Worm (Caenorhabditis elegans): Measurements from ENCODE around the gene msp-45.
"Not testable (repeated sequence)": the region's sequence is repeated elsewhere in the genome, so short reads cannot be mapped to it uniquely, and the experiment has no call there.

The msp-45 gene

ce11 chrII:5170932-5171331, 14.0 kb upstream of the msp-45 start, which contains the start of gene srb-1:
srb-1 (minus strand) TSS chrII:5171032.
- TF ChIP-seq pqm-1 (tag; optimal IDR thresholded peaks at IDR 0.05) = no peak
- no peak for TF ChIP-seq snpc-4 (tag; optimal IDR thresholded peaks at IDR 0.05)
- no peak for TF ChIP-seq mml-1 (tag; optimal IDR thresholded peaks at IDR 0.05)
- no peak for TF ChIP-seq egl-27 (tag; optimal IDR thresholded peaks at IDR 0.05)
- no peak for TF ChIP-seq ama-1 (optimal IDR thresholded peaks at IDR 0.05)
- TF ChIP-seq fkh-2 (tag; optimal IDR thresholded peaks at IDR 0.05) = no peak
- no peak for TF ChIP-seq lin-15B (tag; optimal IDR thresholded peaks at IDR 0.05)

- TF ChIP-seq elt-3 (tag; optimal IDR thresholded peaks at IDR 0.05) = no peak
- TF ChIP-seq fos-1 (tag; optimal IDR thresholded peaks at IDR 0.05) = no peak
- no peak for TF ChIP-seq nhr-23 (tag; optimal IDR thresholded peaks at IDR 0.05)
- no peak for TF ChIP-seq ceh-16 (tag; optimal IDR thresholded peaks at IDR 0.05)
- no peak for TF ChIP-seq nfya-1 (tag; optimal IDR thresholded peaks at IDR 0.05; ENCODE audit: insufficient read depth)
- no peak for TF ChIP-seq zag-1 (tag; optimal IDR thresholded peaks at IDR 0.05)
- TF ChIP-seq jun-1 (tag; optimal IDR thresholded peaks at IDR 0.05) = no peak
Measured at ce11 chrII:5166738-5167137, 9.9 kb upstream of the msp-45 start, which contains the start of gene srb-3. srb-3 (minus strand) TSS chrII:5166838.

ce11 chrII:5163283-5163682, 6.4 kb upstream of the msp-45 start, which contains the start of gene srb-5:
srb-5 (minus strand) TSS chrII:5163383.
- TF ChIP-seq lsy-12 (tag; optimal IDR thresholded peaks at IDR 0.05) (no peak), mdl-1 (tag; optimal IDR thresholded peaks at IDR 0.05) (no peak), nfya-1 (tag; optimal IDR thresholded peaks at IDR 0.05; ENCODE audit: insufficient read depth) (no peak), lin-39 (tag; optimal IDR thresholded peaks at IDR 0.05) (no peak), nhr-76 (tag; optimal IDR thresholded peaks at IDR 0.05) (no peak), unc-39 (tag; optimal IDR thresholded peaks at IDR 0.05) (no peak)

- TF ChIP-seq ceh-28 (tag; optimal IDR thresholded peaks at IDR 0.05) = no peak
- TF ChIP-seq zag-1 (tag; optimal IDR thresholded peaks at IDR 0.05) = no peak
- TF ChIP-seq ZK546.5 (tag; optimal IDR thresholded peaks at IDR 0.05) = no peak
- no peak for TF ChIP-seq nhr-25 (tag; optimal IDR thresholded peaks at IDR 0.05)
- no peak for TF ChIP-seq nhr-23 (tag; optimal IDR thresholded peaks at IDR 0.05)
- TF ChIP-seq pha-4 (tag; optimal IDR thresholded peaks at IDR 0.05) = no peak
- no peak for TF ChIP-seq daf-12 (tag; optimal IDR thresholded peaks at IDR 0.05)
- no peak for TF ChIP-seq lin-39 (tag; optimal IDR thresholded peaks at IDR 0.05)
- no peak for TF ChIP-seq jun-1 (tag; optimal IDR thresholded peaks at IDR 0.05)
- TF ChIP-seq fkh-2 (tag; optimal IDR thresholded peaks at IDR 0.05) = no peak
- TF ChIP-seq R02D3.7 (tag; optimal IDR thresholded peaks at IDR 0.05) = no peak
- TF ChIP-seq nhr-12 (tag; optimal IDR thresholded peaks at IDR 0.05) = no peak
- no peak for TF ChIP-seq fos-1 (tag; optimal IDR thresholded peaks at IDR 0.05)
- TF ChIP-seq nhr-77 (tag; optimal IDR thresholded peaks at IDR 0.05) = no peak
- no peak for TF ChIP-seq elt-2 (tag; optimal IDR thresholded peaks at IDR 0.05)
- no peak for TF ChIP-seq lin-15B (tag; optimal IDR thresholded peaks at IDR 0.05)
- TF ChIP-seq egl-27 (tag; optimal IDR thresholded peaks at IDR 0.05) = no peak
- TF ChIP-seq ztf-11 (tag; optimal IDR thresholded peaks at IDR 0.05) = no peak
- TF ChIP-seq ceh-9 (tag; optimal IDR thresholded peaks at IDR 0.05) = no peak
- no peak for TF ChIP-seq tbx-2 (tag; optimal IDR thresholded peaks at IDR 0.05)
Measured at ce11 chrII:5161102-5161501, 4.2 kb upstream of the msp-45 start, which contains the start of gene C27D6.11. C27D6.11 (minus strand) TSS chrII:5161202.

- not testable (repeated sequence) for TF ChIP-seq elt-1, elt-3, lsy-12 (tag; optimal IDR thresholded peaks at IDR 0.05)
Measured at ce11 chrII:5158774-5159173, 1.9 kb upstream of the msp-45 start, which contains the start of gene F58A6.9. F58A6.9 (minus strand) TSS chrII:5158874.

- TF ChIP-seq egl-5 (tag; optimal IDR thresholded peaks at IDR 0.05) (no peak), nhr-23 (tag; optimal IDR thresholded peaks at IDR 0.05) (no peak), skn-1 (tag; optimal IDR thresholded peaks at IDR 0.05) (no peak), ZK546.5 (tag; optimal IDR thresholded peaks at IDR 0.05) (no peak), ztf-11 (tag; optimal IDR thresholded peaks at IDR 0.05) (no peak), zag-1 (tag; optimal IDR thresholded peaks at IDR 0.05) (no peak), snpc-4 (tag; optimal IDR thresholded peaks at IDR 0.05) (no peak), eor-1 (tag; optimal IDR thresholded peaks at IDR 0.05) (no peak), sea-2 (GFP tag; optimal IDR thresholded peaks at IDR 0.05) (no peak)
Measured at ce11 chrII:5157525-5157924, 642 bp upstream of the msp-45 start, which contains the start of gene srb-13. srb-13 (minus strand) TSS chrII:5157625.

Measured in whole organism, L3 larva.